Worm (Caenorhabditis elegans): ENCODE data around the gene R11E3.1.

ce11 chrIV:4788332-4788731 is 1.2 kb upstream of the R11E3.1 start, which contains the start of gene nhr-104:
- TF ChIP-seq hmg-11 (tag; optimal IDR thresholded peaks at IDR 0.05) (no peak), elt-2 (tag; optimal IDR thresholded peaks at IDR 0.05) (peak; percentile 63), nhr-23 (tag; optimal IDR thresholded peaks at IDR 0.05) (peak; percentile 69), nhr-237 (tag; optimal IDR thresholded peaks at IDR 0.05) (no peak), lin-39 (tag; optimal IDR thresholded peaks at IDR 0.05) (no peak), tbx-2 (tag; optimal IDR thresholded peaks at IDR 0.05) (no peak), pha-4 (tag; optimal IDR thresholded peaks at IDR 0.05) (peak; percentile 94), nfya-1 (tag; optimal IDR thresholded peaks at IDR 0.05; ENCODE audit: insufficient read depth) (peak; percentile 16), ceh-16 (tag; optimal IDR thresholded peaks at IDR 0.05) (no peak), unc-62 (GFP tag; optimal IDR thresholded peaks at IDR 0.05) (no peak), ZK546.5 (tag; optimal IDR thresholded peaks at IDR 0.05) (no peak), mdl-1 (tag; optimal IDR thresholded peaks at IDR 0.05) (no peak), ama-1 (optimal IDR thresholded peaks at IDR 0.05) (no peak), pqm-1 (tag; optimal IDR thresholded peaks at IDR 0.05) (peak; percentile 67)

All from whole organism, L3 larva.